Fruit fly (Drosophila melanogaster): ENCODE results near the gene CheB38a.

The CheB38a gene

dm6 chr2L:20829755-20830396 is 11.5 kb upstream of the CheB38a start:
- TF ChIP-seq CTCF (optimal IDR thresholded peaks at IDR 0.05), result no peak
- TF ChIP-seq CG8478 (optimal IDR thresholded peaks at IDR 0.05), result no peak

DNA sequence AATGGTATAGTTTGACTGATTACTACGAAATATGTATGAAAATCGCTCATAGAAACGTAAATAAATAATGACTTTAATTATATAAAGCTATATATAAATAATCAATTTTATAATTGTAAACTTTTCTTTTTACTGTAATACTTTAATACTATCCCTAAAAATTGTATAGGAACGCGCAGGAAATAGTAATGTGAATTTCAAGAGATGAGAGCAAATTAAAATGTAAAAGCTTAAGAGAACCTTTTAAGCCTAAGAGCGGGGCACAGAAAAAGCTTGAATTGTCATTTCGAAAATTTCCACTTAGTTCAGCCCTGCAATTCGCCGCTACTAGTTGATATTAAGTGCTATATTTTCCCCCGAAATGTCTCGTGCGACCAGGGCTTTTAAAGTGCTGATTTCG is 11.0 kb upstream of the CheB38a start, which contains the start of gene CG31673:
Gene CG31673, plus strand, starts transcription at position 301 of the 400 bp plus-strand sequence.
- TF ChIP-seq CTCF (optimal IDR thresholded peaks at IDR 0.05) (no peak), CG8478 (optimal IDR thresholded peaks at IDR 0.05) (no peak)

dm6 chr2L:20828701-20829100 is 10.4 kb upstream of the CheB38a start:
- TF ChIP-seq CG8478 (optimal IDR thresholded peaks at IDR 0.05) (no peak), CTCF (optimal IDR thresholded peaks at IDR 0.05) (no peak)

dm6 chr2L:20827045-20827444 is 8.7 kb upstream of the CheB38a start:
- TF ChIP-seq CTCF (optimal IDR thresholded peaks at IDR 0.05), result no peak
- TF ChIP-seq CG8478 (optimal IDR thresholded peaks at IDR 0.05), result no peak

dm6 chr2L:20826226-20826625 is 7.9 kb upstream of the CheB38a start:
- peak; percentile 77 to 86 for TF ChIP-seq CTCF (optimal IDR thresholded peaks at IDR 0.05)
- no peak for TF ChIP-seq CG8478 (optimal IDR thresholded peaks at IDR 0.05)

DNA sequence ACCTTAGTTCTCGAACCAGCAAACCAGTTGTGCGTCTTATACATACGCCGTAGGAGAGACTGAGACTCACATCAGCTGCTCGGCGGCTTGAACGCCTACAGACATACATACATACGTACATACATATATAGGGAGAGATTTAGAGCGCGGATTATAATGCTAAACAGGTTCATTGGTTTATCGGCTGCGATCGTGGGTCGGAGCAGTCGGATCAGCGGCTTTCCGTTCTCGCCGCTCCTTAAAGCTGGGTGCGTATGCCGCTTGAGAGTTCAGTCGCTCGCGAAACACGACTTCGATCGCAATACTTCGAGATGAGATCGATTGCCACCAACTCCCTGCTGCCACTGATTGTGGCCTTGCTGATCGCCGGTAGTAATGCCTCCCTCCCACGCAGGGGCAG is 6.9 kb upstream of the CheB38a start:
- TF ChIP-seq CG8478 (optimal IDR thresholded peaks at IDR 0.05), result no peak
- no peak for TF ChIP-seq CTCF (optimal IDR thresholded peaks at IDR 0.05)

- TF ChIP-seq CTCF (optimal IDR thresholded peaks at IDR 0.05) (no peak), CG8478 (optimal IDR thresholded peaks at IDR 0.05) (no peak)
Measured at dm6 chr2L:20824136-20824789, 5.9 kb upstream of the CheB38a start.

- TF ChIP-seq CTCF (optimal IDR thresholded peaks at IDR 0.05), result peak in 1 of 2 experiments; percentile 9
- TF ChIP-seq CG8478 (optimal IDR thresholded peaks at IDR 0.05), result no peak
Measured at dm6 chr2L:20823196-20824105, 5.1 kb upstream of the CheB38a start.

DNA sequence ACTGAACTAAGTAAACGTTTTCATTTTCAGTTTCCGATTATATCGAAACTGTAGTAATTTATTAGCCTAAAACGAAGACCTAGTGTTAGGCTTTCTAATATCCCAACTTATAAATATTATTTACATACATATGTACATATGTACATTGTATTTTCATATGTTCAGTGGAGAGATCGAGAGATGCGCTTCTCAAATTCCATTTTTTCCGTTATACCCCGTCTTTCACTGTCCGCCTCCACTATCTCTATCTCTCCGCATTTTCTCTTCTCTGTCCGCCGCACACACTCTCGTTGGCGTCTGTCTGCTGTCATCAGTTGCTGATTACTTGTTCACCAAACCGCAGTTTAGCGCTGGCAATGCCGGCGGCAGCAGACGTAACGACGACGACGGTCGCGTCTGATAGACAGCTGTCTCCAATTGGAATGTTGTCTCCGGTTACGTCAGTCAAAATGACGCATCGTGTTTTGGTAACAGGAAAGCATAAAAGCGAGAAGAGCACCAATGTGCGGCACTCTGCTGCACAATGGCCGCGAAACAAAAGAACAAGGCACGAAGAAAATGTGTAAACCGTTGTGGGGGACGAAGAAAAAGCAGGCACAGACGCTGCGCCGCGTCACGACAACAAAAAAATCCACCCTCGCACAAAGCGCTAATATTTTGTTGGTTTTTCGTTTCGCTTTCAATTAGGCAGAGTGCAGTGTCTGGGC is 4.3 kb upstream of the CheB38a start, which contains the start of gene CG9331:
Gene CG9331, plus strand, starts transcription at position 340 of the 707 bp plus-strand sequence.
- peak in 1 of 2 experiments; percentile 20 for TF ChIP-seq CTCF (optimal IDR thresholded peaks at IDR 0.05)
- no peak for TF ChIP-seq CG8478 (optimal IDR thresholded peaks at IDR 0.05)

DNA sequence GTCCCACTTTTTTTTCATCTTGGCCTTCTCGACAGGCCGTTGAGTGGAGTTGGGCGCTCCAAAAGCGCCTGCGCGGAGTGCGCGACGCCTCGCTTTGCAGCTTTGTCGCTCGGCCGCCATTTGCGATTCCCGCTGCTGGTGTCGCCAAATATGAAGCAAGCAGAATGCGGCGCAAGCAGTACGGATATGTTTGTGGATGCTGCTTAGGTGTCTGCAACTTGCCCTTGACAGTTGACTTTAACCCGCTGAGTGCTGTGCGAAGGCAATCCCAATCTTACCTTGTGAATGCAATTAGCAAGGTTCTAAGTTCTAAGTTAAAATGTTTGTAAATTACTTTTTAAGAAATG is 3.7 kb upstream of the CheB38a start:
- no peak for TF ChIP-seq CG8478 (optimal IDR thresholded peaks at IDR 0.05)
- TF ChIP-seq CTCF (optimal IDR thresholded peaks at IDR 0.05), result peak in 1 of 2 experiments; percentile 0

DNA sequence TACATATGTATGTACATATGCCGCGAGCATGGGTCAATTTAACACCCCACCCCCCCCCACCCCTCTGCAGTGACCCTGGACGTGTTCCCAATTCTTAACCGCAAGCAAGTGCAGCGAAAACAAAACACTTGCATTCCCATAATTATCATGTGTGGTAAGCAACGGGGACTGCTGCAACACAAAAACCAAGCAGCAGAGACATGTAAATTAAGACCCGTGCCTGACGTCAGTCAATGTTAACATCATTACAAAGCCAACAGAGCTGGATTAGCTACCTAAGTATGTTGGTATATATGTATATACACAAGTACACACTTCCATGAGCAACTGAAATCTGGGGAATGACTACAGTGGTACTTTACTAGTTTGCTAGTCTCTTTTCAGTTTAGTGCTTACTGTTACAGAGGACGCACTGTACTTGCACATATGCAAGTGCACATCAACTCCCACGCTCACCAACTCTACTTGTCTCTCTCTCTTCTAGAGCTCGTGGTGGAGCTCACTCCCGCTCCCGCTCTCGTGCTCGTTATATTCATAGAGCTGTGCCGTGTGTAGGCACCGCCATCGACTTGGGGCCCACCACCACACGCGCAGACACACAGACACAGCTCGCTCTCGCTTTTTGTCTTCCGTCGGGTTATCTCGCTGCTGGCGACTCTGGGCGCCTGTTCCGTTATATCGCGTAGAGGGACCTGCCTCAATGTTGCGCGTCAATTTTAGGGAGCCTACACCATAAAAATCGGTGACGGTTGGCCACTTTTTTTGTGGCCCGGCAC is 3.1 kb upstream of the CheB38a start:
- TF ChIP-seq CG8478 (optimal IDR thresholded peaks at IDR 0.05) (no peak), CTCF (optimal IDR thresholded peaks at IDR 0.05) (no peak)

DNA sequence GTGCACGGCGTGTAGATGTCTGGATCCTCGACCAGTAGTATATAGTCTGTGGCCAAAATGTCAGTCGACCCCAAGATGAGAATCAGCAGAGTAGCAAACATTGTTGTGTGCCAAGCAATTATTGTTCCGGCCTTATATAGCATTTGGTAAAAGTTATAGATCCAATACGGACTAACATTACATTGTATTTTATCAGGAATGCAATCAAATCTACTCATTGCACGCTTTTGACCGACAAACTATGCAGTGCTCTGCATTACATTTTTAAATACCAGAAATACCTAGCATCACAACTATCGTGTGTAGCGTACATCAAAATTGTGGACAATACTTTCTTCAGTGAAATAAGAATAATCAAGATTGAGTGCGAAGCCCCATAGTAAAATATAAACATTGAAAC is 2.4 kb upstream of the CheB38a start, which contains the start of gene CheB38c:
Gene CheB38c, minus strand, starts transcription at position 101 of the 400 bp plus-strand sequence.
- TF ChIP-seq CG8478 (optimal IDR thresholded peaks at IDR 0.05), result no peak
- TF ChIP-seq CTCF (optimal IDR thresholded peaks at IDR 0.05), result no peak

DNA sequence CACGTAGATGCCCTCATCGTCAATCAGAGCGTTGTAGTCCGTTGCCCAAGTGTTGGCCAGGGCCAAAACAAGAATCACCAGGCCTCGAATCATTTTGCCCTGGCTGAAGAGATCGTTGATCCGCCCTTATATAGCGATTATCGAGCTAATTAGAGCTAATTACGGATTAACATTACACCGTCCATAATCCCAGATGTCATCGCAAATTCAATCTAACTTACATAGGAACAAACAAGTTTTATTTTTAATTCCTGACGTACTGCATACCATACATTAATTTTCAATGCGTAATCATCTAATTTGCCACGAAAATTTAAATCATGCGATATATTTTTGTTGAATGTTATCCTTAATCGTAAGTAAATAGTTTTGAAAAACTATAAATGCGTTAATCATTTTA is 1.2 kb downstream of the CheB38a start, which contains the start of gene CheB38b:
Gene CheB38b, minus strand, starts transcription at position 101 of the 400 bp plus-strand sequence.
- TF ChIP-seq CG8478 (optimal IDR thresholded peaks at IDR 0.05) (no peak), CTCF (optimal IDR thresholded peaks at IDR 0.05) (no peak)

DNA sequence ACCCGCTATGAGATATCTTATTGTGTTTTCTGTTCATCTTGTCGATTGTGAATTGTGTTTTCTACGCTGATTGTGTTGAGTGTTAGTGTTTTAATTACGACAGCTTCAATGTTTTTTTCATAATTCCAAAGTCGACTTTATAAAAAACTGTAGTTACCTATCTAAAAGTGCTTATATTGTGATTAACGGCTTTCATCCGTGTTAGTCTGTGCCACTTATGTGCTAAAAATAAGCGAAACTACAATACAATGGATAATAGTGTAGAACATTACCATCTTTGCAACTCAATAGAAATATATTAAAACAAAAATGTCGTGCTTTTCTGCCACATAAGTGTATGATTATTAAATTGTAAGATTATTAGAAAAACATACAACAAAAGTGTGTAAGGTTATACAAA is 2.2 kb downstream of the CheB38a start, which contains the start of gene CG33322:
Gene CG33322, minus strand, starts transcription at position 101 of the 400 bp plus-strand sequence.
- TF ChIP-seq CG8478 (optimal IDR thresholded peaks at IDR 0.05) (no peak), CTCF (optimal IDR thresholded peaks at IDR 0.05) (no peak)
